Fruit fly (Drosophila melanogaster) whole organism, embryonic: ENCODE results near the gene CG45081.

Source experiments
- Antp ChIP-seq: fragments of 200-800 bp; sonication (Bioruptor generic); optimal IDR thresholded peaks from 3 replicates; lab custom pipeline; 2016; ENCODE audit warnings: missing biosample characterization, missing genetic modification characterization
- Atf6 ChIP-seq: fragments of 200-800 bp; sonication (Bioruptor generic); IDR thresholded peaks from 2 replicates; pipeline ENCODE4 v1.3.6; 2022; ENCODE audit warnings: missing biosample characterization, missing genetic modification characterization
- BtbVII ChIP-seq: fragments of 200-800 bp; sonication (Bioruptor generic); optimal IDR thresholded peaks from 3 replicates; lab custom pipeline; 2017; ENCODE audit warnings: missing biosample characterization, mild to moderate bottlenecking, missing genetic modification characterization
- CG10274 ChIP-seq: fragments of 200-800 bp; sonication (Bioruptor generic); optimal IDR thresholded peaks from 3 replicates; lab custom pipeline; 2017; ENCODE audit warnings: missing biosample characterization, mild to moderate bottlenecking, missing genetic modification characterization
- CG10321 ChIP-seq: fragments of 200-800 bp; sonication (Bioruptor generic); IDR thresholded peaks from 2 replicates; pipeline ENCODE4 v1.3.6; 2022; ENCODE audit warnings: missing biosample characterization, missing genetic modification characterization
- CG10366 ChIP-seq: fragments of 200-800 bp; sonication (Bioruptor generic); IDR thresholded peaks from 2 replicates; pipeline ENCODE4 v1.3.6; 2022; ENCODE audit warnings: missing biosample characterization, missing genetic modification characterization
- CG10565 ChIP-seq: fragments of 200-800 bp; sonication (Bioruptor generic); optimal IDR thresholded peaks from 3 replicates; lab custom pipeline; 2016; ENCODE audit warnings: missing biosample characterization, mild to moderate bottlenecking, missing genetic modification characterization
- CG11247 ChIP-seq: fragments of 200-800 bp; sonication (Bioruptor generic); IDR thresholded peaks from 2 replicates; pipeline ENCODE4 v1.3.6; 2022; ENCODE audit warnings: missing biosample characterization, missing genetic modification characterization
- CG12071 ChIP-seq: fragments of 200-800 bp; sonication (Bioruptor generic); optimal IDR thresholded peaks from 3 replicates; lab custom pipeline; 2018; ENCODE audit warnings: missing biosample characterization, mild to moderate bottlenecking, missing genetic modification characterization
- CG15601 ChIP-seq: fragments of 200-800 bp; sonication (Bioruptor generic); optimal IDR thresholded peaks from 3 replicates; lab custom pipeline; 2019; ENCODE audit warnings: missing biosample characterization, mild to moderate bottlenecking, missing genetic modification characterization, moderate library complexity
- CG17829 ChIP-seq: fragments of 200-800 bp; optimal IDR thresholded peaks from 2 replicates; lab custom pipeline; 2019; ENCODE audit warnings: missing biosample characterization, mild to moderate bottlenecking, missing genetic modification characterization, moderate library complexity
- CG2116 ChIP-seq: fragments of 200-800 bp; sonication (Bioruptor generic); optimal IDR thresholded peaks from 3 replicates; lab custom pipeline; 2018; ENCODE audit warnings: missing biosample characterization, mild to moderate bottlenecking, missing genetic modification characterization
- CG30431 ChIP-seq: fragments of 200-800 bp; sonication (Bioruptor generic); optimal IDR thresholded peaks from 2 replicates; lab custom pipeline; 2017; ENCODE audit warnings: missing biosample characterization, missing genetic modification characterization
- CG3065 ChIP-seq: fragments of 200-800 bp; sonication (Bioruptor generic); optimal IDR thresholded peaks from 2 replicates; lab custom pipeline; 2016; ENCODE audit warnings: missing biosample characterization, missing genetic modification characterization
- CG33213 ChIP-seq: fragments of 200-800 bp; sonication (Bioruptor generic); optimal IDR thresholded peaks from 3 replicates; lab custom pipeline; 2016; ENCODE audit warnings: missing biosample characterization, missing genetic modification characterization
- CG4360 ChIP-seq: fragments of 200-800 bp; sonication (Bioruptor generic); IDR thresholded peaks from 2 replicates; pipeline ENCODE4 v1.3.6; 2022; ENCODE audit warnings: missing biosample characterization, missing genetic modification characterization
- CG4820 ChIP-seq: fragments of 200-800 bp; sonication (Bioruptor generic); optimal IDR thresholded peaks from 3 replicates; lab custom pipeline; 2016; ENCODE audit warnings: missing biosample characterization, missing genetic modification characterization
- CG6654 ChIP-seq: fragments of 200-800 bp; sonication (Bioruptor generic); optimal IDR thresholded peaks from 2 replicates; lab custom pipeline; 2017; ENCODE audit warnings: missing biosample characterization, mild to moderate bottlenecking, missing genetic modification characterization
- CG6689 ChIP-seq: fragments of 200-800 bp; sonication (Bioruptor generic); IDR thresholded peaks from 2 replicates; pipeline ENCODE4 v1.3.6; 2022; ENCODE audit warnings: missing biosample characterization, missing genetic modification characterization
- CG6791 ChIP-seq: fragments of 200-800 bp; sonication (Bioruptor generic); IDR thresholded peaks from 3 replicates; pipeline ENCODE4 v1.3.6; 2022; ENCODE audit warnings: missing biosample characterization, missing genetic modification characterization; ENCODE audit not compliant: partially characterized antibody
- CG8944 ChIP-seq: fragments of 200-800 bp; sonication (Bioruptor generic); optimal IDR thresholded peaks from 3 replicates; lab custom pipeline; 2016; ENCODE audit warnings: missing biosample characterization, missing genetic modification characterization
- CG9876 ChIP-seq: fragments of 200-800 bp; sonication (Bioruptor generic); optimal IDR thresholded peaks from 2 replicates; lab custom pipeline; 2016; ENCODE audit warnings: missing biosample characterization, missing genetic modification characterization
- D ChIP-seq, 2 experiments: fragments of 200-800 bp in 1 of 2; fragments of >200 bp in 1 of 2; sonication (Bioruptor generic) in 1 of 2; optimal IDR thresholded peaks; 2 replicates in 1 of 2; 3 replicates in 1 of 2; lab custom pipeline; 2017; ENCODE audit warnings: mild to moderate bottlenecking in 1 of 2, missing biosample characterization in 1 of 2, missing genetic modification characterization in 1 of 2, missing genetic modification reagents in 1 of 2
- D19A ChIP-seq: fragments of 200-800 bp; optimal IDR thresholded peaks from 3 replicates; lab custom pipeline; 2019; ENCODE audit warnings: missing biosample characterization, mild to moderate bottlenecking, missing genetic modification characterization, moderate library complexity
- Gug ChIP-seq: fragments of 200-800 bp; sonication (Bioruptor generic); IDR thresholded peaks from 4 replicates; pipeline ENCODE4 v1.3.6; 2022; ENCODE audit warnings: missing biosample characterization, missing genetic modification characterization
- HLH54F ChIP-seq: fragments of 200-800 bp; sonication (Bioruptor generic); optimal IDR thresholded peaks from 3 replicates; lab custom pipeline; 2016; ENCODE audit warnings: missing biosample characterization, missing genetic modification characterization
- HLHmδ ChIP-seq: fragments of 200-800 bp; sonication (Bioruptor generic); optimal IDR thresholded peaks from 2 replicates; lab custom pipeline; 2018; ENCODE audit warnings: missing biosample characterization, mild to moderate bottlenecking, missing genetic modification characterization, moderate library complexity
- MESR4 ChIP-seq: fragments of 200-800 bp; sonication (Bioruptor generic); optimal IDR thresholded peaks from 2 replicates; lab custom pipeline; 2018; ENCODE audit warnings: missing biosample characterization, mild to moderate bottlenecking, missing genetic modification characterization, moderate library complexity
- MTF-1 ChIP-seq: fragments of 200-800 bp; sonication (Bioruptor generic); optimal IDR thresholded peaks from 2 replicates; lab custom pipeline; 2018; ENCODE audit warnings: missing biosample characterization, mild to moderate bottlenecking, missing genetic modification characterization, borderline replicate concordance
- NC2β ChIP-seq: fragments of 200-800 bp; sonication (Bioruptor generic); optimal IDR thresholded peaks from 2 replicates; lab custom pipeline; 2016; ENCODE audit warnings: missing biosample characterization, missing genetic modification characterization
- NFAT ChIP-seq: fragments of 200-800 bp; sonication (Bioruptor generic); IDR thresholded peaks from 2 replicates; pipeline ENCODE4 v1.3.6; 2022; ENCODE audit warnings: missing biosample characterization, missing genetic modification characterization
- Poxn ChIP-seq: fragments of 200-800 bp; sonication (Bioruptor generic); IDR thresholded peaks from 2 replicates; pipeline ENCODE4 v1.3.6; 2022; ENCODE audit warnings: missing biosample characterization, missing genetic modification characterization
- Rfx ChIP-seq: fragments of 200-800 bp; sonication (Bioruptor generic); IDR thresholded peaks from 2 replicates; pipeline ENCODE4 v1.3.6; 2022; ENCODE audit warnings: missing biosample characterization, missing genetic modification characterization
- Trl ChIP-seq, 3 experiments: fragments of >200 bp in 2 of 3; fragments of 200-800 bp in 1 of 3; sonication (Bioruptor generic) in 1 of 3; optimal IDR thresholded peaks; 2 replicates in 1 of 3; 3 replicates in 2 of 3; lab custom pipeline; 2016 to 2017; ENCODE audit warnings: missing biosample characterization in 1 of 3, missing genetic modification characterization in 1 of 3
- ato ChIP-seq: fragments of 200-800 bp; sonication (Bioruptor generic); IDR thresholded peaks from 2 replicates; pipeline ENCODE4 v1.3.6; 2022; ENCODE audit warnings: missing biosample characterization, missing genetic modification characterization; ENCODE audit not compliant: partially characterized antibody
- br ChIP-seq: fragments of >200 bp; optimal IDR thresholded peaks from 2 replicates; lab custom pipeline; 2017
- cad ChIP-seq: fragments of >200 bp; optimal IDR thresholded peaks from 2 replicates; lab custom pipeline; 2017; ENCODE audit warnings: missing biosample characterization, missing genetic modification characterization
- corto ChIP-seq: fragments of 200-800 bp; sonication (Bioruptor generic); optimal IDR thresholded peaks from 2 replicates; lab custom pipeline; 2016; ENCODE audit warnings: missing biosample characterization, mild to moderate bottlenecking, missing genetic modification characterization, moderate library complexity
- croc ChIP-seq: fragments of 200-800 bp; sonication (Bioruptor generic); conservative IDR thresholded peaks from 3 replicates; pipeline ENCODE4 v1.3.6; 2022; ENCODE audit warnings: missing biosample characterization, missing genetic modification characterization
- emc ChIP-seq: fragments of 200-800 bp; sonication (Bioruptor generic); optimal IDR thresholded peaks from 2 replicates; lab custom pipeline; 2016; ENCODE audit warnings: missing biosample characterization, missing genetic modification characterization
- eyg ChIP-seq: fragments of 200-800 bp; sonication (Bioruptor generic); optimal IDR thresholded peaks from 3 replicates; lab custom pipeline; 2016; ENCODE audit warnings: missing biosample characterization, missing genetic modification characterization
- ham ChIP-seq: fragments of 200-800 bp; sonication (Bioruptor generic); IDR thresholded peaks from 2 replicates; pipeline ENCODE4 v1.3.6; 2022; ENCODE audit warnings: missing biosample characterization, missing genetic modification characterization
- klu ChIP-seq: fragments of 200-800 bp; sonication (Bioruptor generic); IDR thresholded peaks from 2 replicates; pipeline ENCODE4 v1.3.6; 2022; ENCODE audit warnings: missing biosample characterization, missing genetic modification characterization
- odd ChIP-seq: fragments of 200-800 bp; sonication (Bioruptor generic); optimal IDR thresholded peaks from 2 replicates; lab custom pipeline; 2017; ENCODE audit warnings: missing biosample characterization, mild to moderate bottlenecking, missing genetic modification characterization
- otp ChIP-seq: fragments of 200-800 bp; sonication (Bioruptor generic); IDR thresholded peaks from 3 replicates; pipeline ENCODE4, ENCODE4 v1.3.6; 2022; ENCODE audit warnings: missing biosample characterization, missing genetic modification characterization
- phol ChIP-seq: fragments of 200-800 bp; sonication (Bioruptor generic); optimal IDR thresholded peaks from 3 replicates; lab custom pipeline; 2018; ENCODE audit warnings: missing biosample characterization, mild to moderate bottlenecking, missing genetic modification characterization, moderate library complexity
- so ChIP-seq: fragments of 200-800 bp; sonication (Bioruptor generic); IDR thresholded peaks from 3 replicates; pipeline ENCODE4 v1.3.6; 2022; ENCODE audit warnings: missing biosample characterization, missing genetic modification characterization
- tin ChIP-seq: fragments of 200-800 bp; sonication (Bioruptor generic); optimal IDR thresholded peaks from 3 replicates; lab custom pipeline; 2016; ENCODE audit warnings: missing biosample characterization, missing genetic modification characterization
- toy ChIP-seq: fragments of 200-800 bp; sonication (Bioruptor generic); IDR thresholded peaks from 2 replicates; pipeline ENCODE4 v1.3.6; 2022; ENCODE audit warnings: missing biosample characterization, missing genetic modification characterization
- zen ChIP-seq: fragments of 200-800 bp; sonication (Bioruptor generic); optimal IDR thresholded peaks from 3 replicates; lab custom pipeline; 2018; ENCODE audit warnings: missing biosample characterization, mild to moderate bottlenecking, missing genetic modification characterization, moderate library complexity
- zfh2 ChIP-seq: fragments of 200-800 bp; sonication (Bioruptor generic); optimal IDR thresholded peaks from 2 replicates; lab custom pipeline; 2016; ENCODE audit warnings: missing biosample characterization, missing genetic modification characterization

Gene CG45081

dm6 chr3L:19294235-19294612 lies 28.4 kb downstream of the CG45081 start, which contains the start of gene fal (continued):
- no peak for TF ChIP-seq toy
- no peak for TF ChIP-seq CG12071 (GFP tag; lab: Kevin White, UChicago)
- TF ChIP-seq ham (GFP tag; lab: Robert Waterston, UW), result no peak
- TF ChIP-seq CG10321 (GFP tag; lab: Robert Waterston, UW), result no peak; the same call in 1 of the 2 replicates
- TF ChIP-seq ato (GFP tag; lab: Robert Waterston, UW), result peak; percentile 24; the same call in 1 of the 2 replicates
- no peak for TF ChIP-seq CG6654 (GFP tag; lab: Kevin White, UChicago)
- no peak for TF ChIP-seq emc (GFP tag; lab: Kevin White, UChicago)
- TF ChIP-seq so (GFP tag; lab: Robert Waterston, UW), result no peak
- TF ChIP-seq CG10366 (GFP tag; lab: Robert Waterston, UW), result no peak; the same call in 1 of the 2 replicates
- TF ChIP-seq HLH54F (GFP tag; lab: Kevin White, UChicago), result no peak
- TF ChIP-seq MESR4, result no peak
- no peak for TF ChIP-seq HLHmδ
- no peak for TF ChIP-seq odd (GFP tag; lab: Kevin White, UChicago)
- TF ChIP-seq CG6689 (GFP tag; lab: Robert Waterston, UW), result no peak
- TF ChIP-seq Rfx (GFP tag; lab: Robert Waterston, UW), result peak; percentile 50; the same call in 1 of the 2 replicates
- TF ChIP-seq Atf6 (GFP tag; lab: Robert Waterston, UW), result no peak
- peak; percentile 77 for TF ChIP-seq CG2116 (GFP tag; lab: Kevin White, UChicago)
- peak; percentile 39 for TF ChIP-seq CG33213 (GFP tag; lab: Kevin White, UChicago)
- peak; percentile 43 for TF ChIP-seq Antp (GFP tag; lab: Kevin White, UChicago)
- TF ChIP-seq Gug, result peak; percentile 9; the same call in 1 of the 4 replicates
- TF ChIP-seq br (lab: Kevin White, UChicago), result no peak
- TF ChIP-seq NC2β (GFP tag; lab: Kevin White, UChicago), result peak; percentile 4
- TF ChIP-seq CG4820 (GFP tag; lab: Kevin White, UChicago), result no peak
- no peak for TF ChIP-seq cad (GFP tag; lab: Kevin White, UChicago)
- TF ChIP-seq klu, result no peak
- no peak for TF ChIP-seq D19A (tag; lab: Kevin White, UChicago)
- no peak for TF ChIP-seq CG17829 (tag; lab: Kevin White, UChicago)
- peak; percentile 26 for TF ChIP-seq CG8944
- TF ChIP-seq CG3065 (GFP tag; lab: Kevin White, UChicago), result no peak
- TF ChIP-seq Poxn (GFP tag; lab: Robert Waterston, UW), result no peak
- no peak for TF ChIP-seq eyg
- no peak for TF ChIP-seq Trl (optimal IDR thresholded peaks at IDR 0.05; lab: Kevin White, UChicago)
- TF ChIP-seq Trl (GFP tag; optimal IDR thresholded peaks at IDR 0.05; lab: Kevin White, UChicago), result no peak
- TF ChIP-seq MTF-1 (GFP tag; lab: Kevin White, UChicago), result no peak
- peak; percentile 26 for TF ChIP-seq tin (GFP tag; lab: Kevin White, UChicago)
- TF ChIP-seq CG9876 (GFP tag; lab: Kevin White, UChicago), result no peak
- peak; percentile 71 for TF ChIP-seq CG6791
- TF ChIP-seq corto, result no peak
- no peak for TF ChIP-seq otp
- TF ChIP-seq phol (tag; lab: Kevin White, UChicago), result peak; percentile 77
- TF ChIP-seq NFAT (GFP tag; lab: Robert Waterston, UW), result 0 out of 2 replicates have a peak, but pooled peaks have one; percentile 7
- TF ChIP-seq CG11247 (GFP tag; lab: Robert Waterston, UW), result no peak
- no peak for TF ChIP-seq CG10565
- no peak; the same call in 2 of the 3 replicates for TF ChIP-seq croc (GFP tag; lab: Robert Waterston, UW)
- TF ChIP-seq zen (tag; lab: Kevin White, UChicago), result peak; percentile 20
- no peak for TF ChIP-seq D (optimal IDR thresholded peaks at IDR 0.05; lab: Kevin White, UChicago)
- TF ChIP-seq D (GFP tag; optimal IDR thresholded peaks at IDR 0.05; lab: Kevin White, UChicago), result no peak
- TF ChIP-seq CG15601 (tag; lab: Kevin White, UChicago), result no peak
- peak; percentile 28 for TF ChIP-seq zfh2 (GFP tag; lab: Kevin White, UChicago)
- TF ChIP-seq CG4360, result no peak
- TF ChIP-seq BtbVII (GFP tag; lab: Kevin White, UChicago), result no peak
- no peak for TF ChIP-seq CG10274 (GFP tag; lab: Kevin White, UChicago)
- no peak for TF ChIP-seq CG30431 (GFP tag; lab: Kevin White, UChicago)
